Fruit fly (Drosophila melanogaster) whole organism, embryonic: Measurements from ENCODE around the gene CG14082.

Experiments
- Abd-B ChIP-seq: fragments of 200-800 bp; sonication (Bioruptor generic); optimal IDR thresholded peaks from 2 replicates; lab custom pipeline; 2018; ENCODE audit warnings: missing biosample characterization, mild to moderate bottlenecking, missing genetic modification characterization, moderate library complexity
- Atf3 ChIP-seq: fragments of 200-800 bp; sonication (Bioruptor generic); optimal IDR thresholded peaks from 3 replicates; lab custom pipeline; 2016; ENCODE audit warnings: missing biosample characterization, missing genetic modification characterization
- Blimp-1 ChIP-seq: fragments of 200-800 bp; sonication (Bioruptor generic); optimal IDR thresholded peaks from 3 replicates; lab custom pipeline; 2018; ENCODE audit warnings: missing biosample characterization, missing genetic modification characterization, mild to moderate bottlenecking, moderate library complexity, missing genetic modification reagents
- CG10147 ChIP-seq: fragments of 200-800 bp; sonication (Bioruptor generic); optimal IDR thresholded peaks from 2 replicates; lab custom pipeline; 2019; ENCODE audit warnings: missing biosample characterization, mild to moderate bottlenecking, missing genetic modification characterization, moderate library complexity
- CG11398 ChIP-seq: fragments of 200-800 bp; sonication (Bioruptor generic); optimal IDR thresholded peaks from 2 replicates; lab custom pipeline; 2016; ENCODE audit warnings: missing biosample characterization, missing genetic modification characterization
- CG11504 ChIP-seq: fragments of 200-800 bp; sonication (Bioruptor generic); optimal IDR thresholded peaks from 3 replicates; lab custom pipeline; 2019; ENCODE audit warnings: missing biosample characterization, mild to moderate bottlenecking, missing genetic modification characterization, moderate library complexity
- CG13123 ChIP-seq: fragments of 200-800 bp; sonication (Bioruptor generic); optimal IDR thresholded peaks from 2 replicates; lab custom pipeline; 2016; ENCODE audit warnings: missing biosample characterization, missing genetic modification characterization
- CG15479 ChIP-seq: fragments of 200-800 bp; sonication (Bioruptor generic); optimal IDR thresholded peaks from 3 replicates; lab custom pipeline; 2019; ENCODE audit warnings: missing biosample characterization, mild to moderate bottlenecking, missing genetic modification characterization, moderate library complexity
- CG17359 ChIP-seq: fragments of 200-800 bp; sonication (Bioruptor generic); optimal IDR thresholded peaks from 3 replicates; lab custom pipeline; 2018; ENCODE audit warnings: missing biosample characterization, mild to moderate bottlenecking, missing genetic modification characterization, moderate library complexity
- CG17361 ChIP-seq: fragments of 200-800 bp; sonication (Bioruptor generic); IDR thresholded peaks from 3 replicates; pipeline ENCODE4 v1.3.6; 2022; ENCODE audit warnings: missing biosample characterization, missing genetic modification characterization
- CG17568 ChIP-seq: fragments of 200-800 bp; sonication (Bioruptor generic); optimal IDR thresholded peaks from 2 replicates; lab custom pipeline; 2018; ENCODE audit warnings: missing biosample characterization, mild to moderate bottlenecking, missing genetic modification characterization, moderate library complexity
- CG18599 ChIP-seq: fragments of 200-800 bp; sonication (Bioruptor generic); optimal IDR thresholded peaks from 3 replicates; lab custom pipeline; 2017; ENCODE audit warnings: missing biosample characterization, missing genetic modification characterization, mild to moderate bottlenecking, moderate library complexity, missing genetic modification reagents
- CG3163 ChIP-seq: fragments of 200-800 bp; sonication (Bioruptor generic); optimal IDR thresholded peaks from 3 replicates; lab custom pipeline; 2016; ENCODE audit warnings: missing biosample characterization, missing genetic modification characterization
- CG3407 ChIP-seq: fragments of 200-800 bp; sonication (Bioruptor generic); optimal IDR thresholded peaks from 2 replicates; lab custom pipeline; 2018; ENCODE audit warnings: missing biosample characterization, mild to moderate bottlenecking, missing genetic modification characterization
- CG3847 ChIP-seq: fragments of 200-800 bp; sonication (Bioruptor generic); IDR thresholded peaks from 2 replicates; pipeline ENCODE4 v1.3.6; 2022; ENCODE audit warnings: missing biosample characterization, missing genetic modification characterization
- CG6791 ChIP-seq: fragments of 200-800 bp; sonication (Bioruptor generic); IDR thresholded peaks from 3 replicates; pipeline ENCODE4 v1.3.6; 2022; ENCODE audit warnings: missing biosample characterization, missing genetic modification characterization; ENCODE audit not compliant: partially characterized antibody
- CG8359 ChIP-seq: fragments of 200-800 bp; sonication (Bioruptor generic); optimal IDR thresholded peaks from 2 replicates; lab custom pipeline; 2017; ENCODE audit warnings: missing biosample characterization, mild to moderate bottlenecking, missing genetic modification characterization, borderline replicate concordance
- CG9437 ChIP-seq: fragments of 200-800 bp; sonication (Bioruptor generic); optimal IDR thresholded peaks from 2 replicates; lab custom pipeline; 2018; ENCODE audit warnings: missing biosample characterization, mild to moderate bottlenecking, missing genetic modification characterization
- CG9609 ChIP-seq: fragments of 200-800 bp; sonication (Bioruptor generic); optimal IDR thresholded peaks from 3 replicates; lab custom pipeline; 2016; ENCODE audit warnings: missing biosample characterization, missing genetic modification characterization
- CG9797 ChIP-seq: fragments of 200-800 bp; sonication (Bioruptor generic); optimal IDR thresholded peaks from 3 replicates; lab custom pipeline; 2018; ENCODE audit warnings: missing biosample characterization, mild to moderate bottlenecking, missing genetic modification characterization
- CTCF ChIP-seq: fragments of 200-800 bp; sonication (Bioruptor generic); optimal IDR thresholded peaks from 2 replicates; lab custom pipeline; 2017; ENCODE audit warnings: missing biosample characterization, mild to moderate bottlenecking, missing genetic modification characterization, moderate library complexity
- Camta ChIP-seq: fragments of 200-800 bp; sonication (Bioruptor generic); optimal IDR thresholded peaks from 2 replicates; lab custom pipeline; 2016; ENCODE audit warnings: missing biosample characterization, missing genetic modification characterization
- Chrac-16 ChIP-seq: fragments of 200-800 bp; sonication (Bioruptor generic); optimal IDR thresholded peaks from 3 replicates; lab custom pipeline; 2016; ENCODE audit warnings: missing biosample characterization, missing genetic modification characterization
- Dbx ChIP-seq: fragments of 200-800 bp; sonication (Bioruptor generic); IDR thresholded peaks from 3 replicates; pipeline ENCODE4 v1.3.6; 2022; ENCODE audit warnings: missing biosample characterization, missing genetic modification characterization
- GATAe ChIP-seq: fragments of 200-800 bp; sonication (Bioruptor generic); conservative IDR thresholded peaks from 2 replicates; pipeline ENCODE4 v1.3.6; 2022; ENCODE audit warnings: missing biosample characterization, missing genetic modification characterization
- Med ChIP-seq: fragments of 200-800 bp; sonication (Bioruptor generic); peaks from one replicate; lab custom pipeline; 2016; ENCODE audit warnings: missing biosample characterization, missing genetic modification characterization, mild to moderate bottlenecking, inconsistent platforms, moderate library complexity
- NC2β ChIP-seq: fragments of 200-800 bp; sonication (Bioruptor generic); optimal IDR thresholded peaks from 2 replicates; lab custom pipeline; 2016; ENCODE audit warnings: missing biosample characterization, missing genetic modification characterization
- NK7.1 ChIP-seq: fragments of 200-800 bp; sonication (Bioruptor generic); optimal IDR thresholded peaks from 3 replicates; lab custom pipeline; 2016; ENCODE audit warnings: missing biosample characterization, missing genetic modification characterization
- Nf-YB ChIP-seq: fragments of 200-800 bp; sonication (Bioruptor generic); optimal IDR thresholded peaks from 3 replicates; lab custom pipeline; 2019; ENCODE audit warnings: missing biosample characterization, mild to moderate bottlenecking, missing genetic modification characterization, moderate library complexity
- Tbp ChIP-seq: fragments of >200 bp; optimal IDR thresholded peaks from 2 replicates; lab custom pipeline; 2018; ENCODE audit warnings: missing biosample characterization, missing genetic modification characterization
- Trl ChIP-seq, 3 experiments: fragments of >200 bp in 2 of 3; fragments of 200-800 bp in 1 of 3; sonication (Bioruptor generic) in 1 of 3; optimal IDR thresholded peaks; 2 replicates in 1 of 3; 3 replicates in 2 of 3; lab custom pipeline; 2016 to 2017; ENCODE audit warnings: missing biosample characterization in 1 of 3, missing genetic modification characterization in 1 of 3
- ara ChIP-seq: fragments of 200-800 bp; sonication (Bioruptor generic); IDR thresholded peaks from 2 replicates; pipeline ENCODE4 v1.3.6; 2022; ENCODE audit warnings: missing biosample characterization, missing genetic modification characterization
- bab2 ChIP-seq: fragments of 200-800 bp; sonication (Bioruptor generic); optimal IDR thresholded peaks from 2 replicates; lab custom pipeline; 2016; ENCODE audit warnings: missing biosample characterization, missing genetic modification characterization
- chinmo ChIP-seq: fragments of 200-800 bp; sonication (Bioruptor generic); IDR thresholded peaks from 4 replicates; pipeline ENCODE4 v1.3.6; 2022; ENCODE audit warnings: missing biosample characterization, missing genetic modification characterization; ENCODE audit not compliant: partially characterized antibody
- dimm ChIP-seq: fragments of 200-800 bp; sonication (Bioruptor generic); IDR thresholded peaks from 2 replicates; pipeline ENCODE4 v1.3.6; 2022; ENCODE audit warnings: missing biosample characterization, missing genetic modification characterization
- disco-r ChIP-seq: fragments of 200-800 bp; sonication (Bioruptor generic); optimal IDR thresholded peaks from 2 replicates; lab custom pipeline; 2016; ENCODE audit warnings: missing biosample characterization, missing genetic modification characterization
- dysf ChIP-seq: fragments of 200-800 bp; sonication (Bioruptor generic); IDR thresholded peaks from 3 replicates; pipeline ENCODE4 v1.3.6; 2022; ENCODE audit warnings: missing biosample characterization, missing genetic modification characterization
- grau ChIP-seq: fragments of 200-800 bp; optimal IDR thresholded peaks from 3 replicates; lab custom pipeline; 2019; ENCODE audit warnings: missing biosample characterization, mild to moderate bottlenecking, missing genetic modification characterization, moderate library complexity
- hkb ChIP-seq, 2 experiments: fragments of 200-800 bp in 1 of 2; fragments of >200 bp in 1 of 2; sonication (Bioruptor generic) in 1 of 2; IDR thresholded peaks in 1 of 2; optimal IDR thresholded peaks in 1 of 2; 2 replicates each; pipeline versions ENCODE4 v1.3.6 to Lab custom; 2017 to 2022; ENCODE audit warnings: missing biosample characterization in 1 of 2, missing genetic modification characterization in 1 of 2
- jigr1 ChIP-seq: fragments of 200-800 bp; sonication (Bioruptor generic); IDR thresholded peaks from 3 replicates; pipeline ENCODE4 v1.3.6; 2022; ENCODE audit warnings: missing biosample characterization, missing genetic modification characterization
- kay ChIP-seq: fragments of 200-800 bp; sonication (Bioruptor generic); optimal IDR thresholded peaks from 2 replicates; lab custom pipeline; 2016; ENCODE audit warnings: missing biosample characterization, missing genetic modification characterization
- klu ChIP-seq: fragments of 200-800 bp; sonication (Bioruptor generic); IDR thresholded peaks from 2 replicates; pipeline ENCODE4 v1.3.6; 2022; ENCODE audit warnings: missing biosample characterization, missing genetic modification characterization
- otp ChIP-seq: fragments of 200-800 bp; sonication (Bioruptor generic); IDR thresholded peaks from 3 replicates; pipeline ENCODE4, ENCODE4 v1.3.6; 2022; ENCODE audit warnings: missing biosample characterization, missing genetic modification characterization
- psq ChIP-seq: fragments of 200-800 bp; sonication (Bioruptor generic); optimal IDR thresholded peaks from 2 replicates; lab custom pipeline; 2017; ENCODE audit warnings: missing biosample characterization, missing genetic modification characterization
- sens ChIP-seq: fragments of 200-800 bp; sonication (Bioruptor generic); peaks from one replicate; lab custom pipeline; 2016; ENCODE audit warnings: missing biosample characterization, missing genetic modification characterization
- tll ChIP-seq, 2 experiments: fragments of 200-800 bp in 1 of 2; fragments of >200 bp in 1 of 2; sonication (Bioruptor generic) in 1 of 2; optimal IDR thresholded peaks; 2 replicates each; lab custom pipeline; 2017 to 2019; ENCODE audit warnings: missing biosample characterization in 2 of 2, missing genetic modification characterization in 2 of 2, mild to moderate bottlenecking in 1 of 2, moderate library complexity in 1 of 2
- wdn ChIP-seq: fragments of 200-800 bp; sonication (Bioruptor generic); IDR thresholded peaks from 2 replicates; pipeline ENCODE4 v1.3.6; 2022; ENCODE audit warnings: missing biosample characterization, missing genetic modification characterization
- wek ChIP-seq: fragments of 200-800 bp; sonication (Bioruptor generic); optimal IDR thresholded peaks from 3 replicates; lab custom pipeline; 2018; ENCODE audit warnings: missing biosample characterization, mild to moderate bottlenecking, missing genetic modification characterization, moderate library complexity
- zfh1 ChIP-seq: fragments of 200-800 bp; sonication (Bioruptor generic); IDR thresholded peaks from 3 replicates; pipeline ENCODE4 v1.3.6; 2022; ENCODE audit warnings: missing biosample characterization, missing genetic modification characterization

The CG14082 gene

dm6 chr3L:19080926-19081700, 57.7 kb downstream of the CG14082 start (continued):
- TF ChIP-seq Abd-B (GFP tag; lab: Kevin White, UChicago) (no peak), Camta (GFP tag; lab: Kevin White, UChicago) (no peak), Med (GFP tag; lab: Kevin White, UChicago) (peak; percentile 33), sens (GFP tag; lab: Kevin White, UChicago) (peak; percentile 79), CG11398 (GFP tag; lab: Kevin White, UChicago) (no peak), kay (no peak), CG8359 (GFP tag; lab: Kevin White, UChicago) (peak; percentile 13), CG15479 (peak; percentile 40), klu (GFP tag; lab: Robert Waterston, UW) (no peak), Blimp-1 (GFP tag; lab: Kevin White, UChicago) (no peak), ara (GFP tag; lab: Robert Waterston, UW) (no peak), Nf-YB (GFP tag; lab: Kevin White, UChicago) (no peak), Dbx (GFP tag; lab: Robert Waterston, UW) (no peak), hkb (optimal IDR thresholded peaks at IDR 0.05; lab: Kevin White, UChicago) (no peak), hkb (GFP tag; IDR thresholded peaks at IDR 0.05; lab: Robert Waterston, UW) (no peak), CG10147 (GFP tag; lab: Kevin White, UChicago) (no peak), CG13123 (GFP tag; lab: Kevin White, UChicago) (no peak), dysf (GFP tag; lab: Robert Waterston, UW) (no peak), CG9797 (GFP tag; lab: Kevin White, UChicago) (no peak), CG17568 (GFP tag; lab: Kevin White, UChicago) (no peak), disco-r (GFP tag; lab: Kevin White, UChicago) (no peak), CG3163 (GFP tag; lab: Kevin White, UChicago) (peak; percentile 57), Trl (optimal IDR thresholded peaks at IDR 0.05; lab: Kevin White, UChicago) (peak; percentile 40 to 79), Trl (GFP tag; optimal IDR thresholded peaks at IDR 0.05; lab: Kevin White, UChicago) (no peak), CG3847 (GFP tag; lab: Robert Waterston, UW) (no peak), GATAe (GFP tag; lab: Robert Waterston, UW) (no peak), psq (no peak), jigr1 (GFP tag; lab: Robert Waterston, UW) (no peak), CG3407 (no peak), wek (GFP tag; lab: Kevin White, UChicago) (no peak), CG17359 (no peak), bab2 (GFP tag; lab: Kevin White, UChicago) (no peak), NC2β (no peak), dimm (GFP tag; lab: Robert Waterston, UW) (no peak), CG17361 (GFP tag; lab: Robert Waterston, UW) (no peak), Chrac-16 (GFP tag; lab: Kevin White, UChicago) (no peak), CTCF (GFP tag; lab: Kevin White, UChicago) (peak; percentile 5), CG18599 (GFP tag; lab: Kevin White, UChicago) (no peak), chinmo (GFP tag; lab: Robert Waterston, UW) (0 out of 4 replicates have a peak, but pooled peaks have one; percentile 18), otp (GFP tag; lab: Robert Waterston, UW) (no peak), CG6791 (GFP tag; lab: Robert Waterston, UW) (peak; percentile 47; the same call in 1 of the 3 replicates), CG9437 (GFP tag; lab: Kevin White, UChicago) (no peak), CG9609 (GFP tag; lab: Kevin White, UChicago) (no peak), Tbp (GFP tag; lab: Kevin White, UChicago) (no peak), wdn (GFP tag; lab: Robert Waterston, UW) (no peak), NK7.1 (GFP tag; lab: Kevin White, UChicago) (no peak), CG11504 (tag; lab: Kevin White, UChicago) (no peak), zfh1 (0 out of 3 replicates have a peak, but pooled peaks have one; percentile 9), tll (GFP tag; optimal IDR thresholded peaks at IDR 0.05; lab: Kevin White, UChicago) (peak in 1 of 2 experiments; percentile 50), Atf3 (GFP tag; lab: Kevin White, UChicago) (no peak), grau (tag; lab: Kevin White, UChicago) (peak; percentile 55)
